Worm (Caenorhabditis elegans): ENCODE measurements around the gene mrp-8.

Gene mrp-8

ce11 chrIII:12317492-12317891 is 14.5 kb upstream of the mrp-8 start:
- no peak for TF ChIP-seq C34F6.9 (tag; optimal IDR thresholded peaks at IDR 0.05)
- no peak for TF ChIP-seq mbf-1 (tag; optimal IDR thresholded peaks at IDR 0.05)
- peak; percentile 99 for TF ChIP-seq fos-1 (tag; optimal IDR thresholded peaks at IDR 0.05)
- TF ChIP-seq nhr-23 (tag; optimal IDR thresholded peaks at IDR 0.05) = no peak
- peak; percentile 26 for TF ChIP-seq skn-1 (tag; optimal IDR thresholded peaks at IDR 0.05)
- TF ChIP-seq F13H6.1 (tag; optimal IDR thresholded peaks at IDR 0.05) = no peak
- peak; percentile 59 for TF ChIP-seq sma-9 (GFP tag; optimal IDR thresholded peaks at IDR 0.05)
- TF ChIP-seq sma-9 (tag; optimal IDR thresholded peaks at IDR 0.05) = no peak

- TF ChIP-seq nhr-25 (tag; optimal IDR thresholded peaks at IDR 0.05) (no peak), mab-5 (tag; optimal IDR thresholded peaks at IDR 0.05) (no peak), mdl-1 (tag; optimal IDR thresholded peaks at IDR 0.05) (no peak), nhr-10 (tag; optimal IDR thresholded peaks at IDR 0.05) (no peak), nhr-6 (tag; optimal IDR thresholded peaks at IDR 0.05) (no peak), ZK546.5 (tag; optimal IDR thresholded peaks at IDR 0.05) (no peak), fos-1 (tag; optimal IDR thresholded peaks at IDR 0.05) (no peak), lin-39 (tag; optimal IDR thresholded peaks at IDR 0.05) (no peak), nhr-11 (tag; optimal IDR thresholded peaks at IDR 0.05) (no peak)
Observed at ce11 chrIII:12315179-12315578, 12.2 kb upstream of the mrp-8 start, which contains the start of gene Y75B8A.37. Y75B8A.37 (plus strand) TSS chrIII:12315479.

DNA sequence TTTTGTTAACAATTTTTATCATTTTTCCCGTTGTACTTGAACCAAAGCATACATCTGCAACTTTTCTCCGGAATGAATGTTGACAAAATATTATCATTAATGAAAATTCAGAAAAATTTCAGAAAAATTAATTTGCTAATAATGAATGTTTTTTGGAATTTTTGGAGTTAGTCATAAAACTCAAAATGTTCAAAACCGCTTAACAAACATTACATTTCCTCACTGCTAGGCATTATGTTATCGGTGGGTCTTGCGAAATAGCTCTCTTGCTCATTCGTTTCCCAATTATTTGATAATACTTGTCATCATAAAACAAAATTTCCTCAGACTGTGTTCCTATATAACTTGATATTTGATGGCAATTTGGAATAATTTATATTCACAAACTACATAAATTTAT is 9.9 kb upstream of the mrp-8 start, which contains the start of gene Y75B8A.39:
TSS of gene Y75B8A.39 (plus strand) at position 301 of the 400 bp plus-strand sequence.
- TF ChIP-seq mdl-1 (tag; optimal IDR thresholded peaks at IDR 0.05) = no peak

- peak; percentile 95 for TF ChIP-seq fos-1 (tag; optimal IDR thresholded peaks at IDR 0.05)
- no peak for TF ChIP-seq nhr-11 (tag; optimal IDR thresholded peaks at IDR 0.05)
Observed at ce11 chrIII:12307475-12307874, 4.5 kb upstream of the mrp-8 start, which contains the start of gene pqn-92. pqn-92 (plus strand) TSS chrIII:12307781.

- TF ChIP-seq alr-1 (tag; optimal IDR thresholded peaks at IDR 0.05) (no peak), elt-1 (tag; optimal IDR thresholded peaks at IDR 0.05) (no peak), peb-1 (tag; optimal IDR thresholded peaks at IDR 0.05) (no peak), fos-1 (tag; optimal IDR thresholded peaks at IDR 0.05) (peak; percentile 9), ztf-11 (tag; optimal IDR thresholded peaks at IDR 0.05) (no peak), R02D3.7 (tag; optimal IDR thresholded peaks at IDR 0.05) (no peak), sma-9 (GFP tag; optimal IDR thresholded peaks at IDR 0.05) (no peak), sma-9 (tag; optimal IDR thresholded peaks at IDR 0.05) (no peak), nhr-11 (tag; optimal IDR thresholded peaks at IDR 0.05) (no peak), snpc-4 (tag; optimal IDR thresholded peaks at IDR 0.05) (peak; percentile 2), sem-4 (tag; optimal IDR thresholded peaks at IDR 0.05) (no peak), lin-13 (GFP tag; optimal IDR thresholded peaks at IDR 0.05) (no peak), mbf-1 (tag; optimal IDR thresholded peaks at IDR 0.05) (no peak), F13H6.1 (tag; optimal IDR thresholded peaks at IDR 0.05) (no peak), nhr-77 (tag; optimal IDR thresholded peaks at IDR 0.05) (no peak), mab-5 (tag; optimal IDR thresholded peaks at IDR 0.05) (no peak), nhr-25 (tag; optimal IDR thresholded peaks at IDR 0.05) (no peak), dmd-4 (tag; optimal IDR thresholded peaks at IDR 0.05) (no peak), nhr-129 (tag; optimal IDR thresholded peaks at IDR 0.05) (no peak), nhr-237 (tag; optimal IDR thresholded peaks at IDR 0.05) (no peak), sma-3 (GFP tag; optimal IDR thresholded peaks at IDR 0.05) (no peak), elt-3 (tag; optimal IDR thresholded peaks at IDR 0.05) (no peak), unc-55 (GFP tag; optimal IDR thresholded peaks at IDR 0.05) (peak; percentile 46), Y55F3AM.14 (GFP tag; optimal IDR thresholded peaks at IDR 0.05) (no peak), aly-2 (tag; optimal IDR thresholded peaks at IDR 0.05) (no peak)
Observed at ce11 chrIII:12304805-12305377, 1.9 kb upstream of the mrp-8 start.

DNA sequence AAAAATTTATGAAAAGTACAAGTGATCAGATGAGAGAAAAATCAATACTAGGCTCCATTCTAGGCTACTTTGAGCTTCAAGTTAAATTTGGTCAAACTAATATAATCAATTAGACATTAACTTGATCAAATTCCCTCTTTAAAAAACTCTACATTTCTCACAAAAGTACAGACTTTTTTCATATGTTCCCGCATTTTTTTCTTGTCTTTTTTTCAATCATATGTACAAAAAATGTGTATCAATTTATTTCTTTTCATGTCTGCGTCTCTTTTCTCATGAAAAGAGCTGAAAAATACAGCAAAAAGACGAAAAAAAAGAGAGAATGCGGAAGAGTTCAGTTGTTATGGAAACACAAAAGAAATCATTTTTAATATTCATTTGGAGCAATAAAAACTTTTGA is 3.7 kb downstream of the mrp-8 start:
- TF ChIP-seq skn-1 (tag; optimal IDR thresholded peaks at IDR 0.05) (no peak), dmd-4 (tag; optimal IDR thresholded peaks at IDR 0.05) (no peak), unc-39 (tag; optimal IDR thresholded peaks at IDR 0.05) (no peak), sma-3 (GFP tag; optimal IDR thresholded peaks at IDR 0.05) (no peak), mdl-1 (tag; optimal IDR thresholded peaks at IDR 0.05) (no peak), nhr-25 (tag; optimal IDR thresholded peaks at IDR 0.05) (no peak), nhr-10 (tag; optimal IDR thresholded peaks at IDR 0.05) (no peak), alr-1 (tag; optimal IDR thresholded peaks at IDR 0.05) (no peak), nhr-129 (tag; optimal IDR thresholded peaks at IDR 0.05) (no peak), sem-4 (tag; optimal IDR thresholded peaks at IDR 0.05) (no peak), nhr-6 (tag; optimal IDR thresholded peaks at IDR 0.05) (no peak), ZK546.5 (tag; optimal IDR thresholded peaks at IDR 0.05) (no peak), nhr-21 (tag; optimal IDR thresholded peaks at IDR 0.05) (no peak), F13H6.1 (tag; optimal IDR thresholded peaks at IDR 0.05) (no peak), nhr-237 (tag; optimal IDR thresholded peaks at IDR 0.05) (no peak), crh-2 (tag; optimal IDR thresholded peaks at IDR 0.05) (no peak), aly-2 (tag; optimal IDR thresholded peaks at IDR 0.05) (no peak), unc-62 (GFP tag; optimal IDR thresholded peaks at IDR 0.05) (no peak)

All from whole organism, L2 larva.